Worm (Caenorhabditis elegans): Measurements from ENCODE around the gene C49A9.3.

Gene C49A9.3

ce11 chrIV:6201769-6202168 is 20.1 kb upstream of the C49A9.3 start, which contains the start of gene tkr-2:
Gene tkr-2 (plus strand): TSS chrIV:6202069.
- TF ChIP-seq aly-2 (tag; optimal IDR thresholded peaks at IDR 0.05) (no peak), fos-1 (tag; optimal IDR thresholded peaks at IDR 0.05) (no peak), skn-1 (tag; optimal IDR thresholded peaks at IDR 0.05) (no peak), lin-11 (tag; optimal IDR thresholded peaks at IDR 0.05) (no peak), alr-1 (tag; optimal IDR thresholded peaks at IDR 0.05) (no peak), sem-4 (tag; optimal IDR thresholded peaks at IDR 0.05) (no peak), snpc-4 (tag; optimal IDR thresholded peaks at IDR 0.05) (no peak), ceh-16 (tag; optimal IDR thresholded peaks at IDR 0.05) (no peak), nhr-12 (tag; optimal IDR thresholded peaks at IDR 0.05) (no peak), nhr-237 (tag; optimal IDR thresholded peaks at IDR 0.05) (no peak)

ce11 chrIV:6206294-6206776 is 15.6 kb upstream of the C49A9.3 start, which contains the start of gene C49A9.10:
Gene C49A9.10 (minus strand): TSS chrIV:6206344.
- peak; percentile 71 for TF ChIP-seq snpc-4 (tag; optimal IDR thresholded peaks at IDR 0.05)
- TF ChIP-seq blmp-1 (tag; optimal IDR thresholded peaks at IDR 0.05; ENCODE audit: insufficient read depth) = peak; percentile 22
- TF ChIP-seq nhr-21 (tag; optimal IDR thresholded peaks at IDR 0.05) = peak; percentile 69
- no peak for TF ChIP-seq ztf-4 (tag; optimal IDR thresholded peaks at IDR 0.05)
- TF ChIP-seq lin-11 (tag; optimal IDR thresholded peaks at IDR 0.05) = peak; percentile 62
- TF ChIP-seq C34F6.9 (tag; optimal IDR thresholded peaks at IDR 0.05) = peak; percentile 87
- TF ChIP-seq fos-1 (tag; optimal IDR thresholded peaks at IDR 0.05) = peak; percentile 42
- TF ChIP-seq sma-9 (GFP tag; optimal IDR thresholded peaks at IDR 0.05) = peak; percentile 94
- no peak for TF ChIP-seq sma-9 (tag; optimal IDR thresholded peaks at IDR 0.05)
- no peak for TF ChIP-seq unc-62 (GFP tag; optimal IDR thresholded peaks at IDR 0.05)
- TF ChIP-seq F13H6.1 (tag; optimal IDR thresholded peaks at IDR 0.05) = peak; percentile 90
- TF ChIP-seq gmeb-1 (tag; optimal IDR thresholded peaks at IDR 0.05) = peak; percentile 97
- TF ChIP-seq lin-39 (tag; optimal IDR thresholded peaks at IDR 0.05) = no peak
- no peak for TF ChIP-seq ama-1 (optimal IDR thresholded peaks at IDR 0.05)
- TF ChIP-seq R02D3.7 (tag; optimal IDR thresholded peaks at IDR 0.05) = peak; percentile 67
- TF ChIP-seq lin-13 (GFP tag; optimal IDR thresholded peaks at IDR 0.05) = peak; percentile 79
- TF ChIP-seq Y55F3AM.14 (GFP tag; optimal IDR thresholded peaks at IDR 0.05) = peak; percentile 6
- peak; percentile 81 for TF ChIP-seq mab-5 (tag; optimal IDR thresholded peaks at IDR 0.05)
- peak; percentile 14 for TF ChIP-seq nhr-10 (tag; optimal IDR thresholded peaks at IDR 0.05)
- peak; percentile 83 to 90 for TF ChIP-seq lsy-2 (tag; optimal IDR thresholded peaks at IDR 0.05)
- TF ChIP-seq sem-4 (tag; optimal IDR thresholded peaks at IDR 0.05) = peak; percentile 58
- peak; percentile 72 for TF ChIP-seq crh-2 (tag; optimal IDR thresholded peaks at IDR 0.05)
- peak; percentile 21 for TF ChIP-seq nhr-6 (tag; optimal IDR thresholded peaks at IDR 0.05)
- no peak for TF ChIP-seq ZK546.5 (tag; optimal IDR thresholded peaks at IDR 0.05)
- TF ChIP-seq unc-55 (GFP tag; optimal IDR thresholded peaks at IDR 0.05) = peak; percentile 93
- TF ChIP-seq sma-3 (GFP tag; optimal IDR thresholded peaks at IDR 0.05) = peak; percentile 93
- peak; percentile 82 for TF ChIP-seq nhr-25 (tag; optimal IDR thresholded peaks at IDR 0.05)
- no peak for TF ChIP-seq zag-1 (tag; optimal IDR thresholded peaks at IDR 0.05)

ce11 chrIV:6209337-6209736 is 12.6 kb upstream of the C49A9.3 start:
- TF ChIP-seq nhr-129 (tag; optimal IDR thresholded peaks at IDR 0.05) = peak; percentile 39
- no peak for TF ChIP-seq crh-2 (tag; optimal IDR thresholded peaks at IDR 0.05)

ce11 chrIV:6210574-6210973 is 11.3 kb upstream of the C49A9.3 start, which contains the start of the genes ugt-24 and C49A9.6:
Gene ugt-24 (minus strand): TSS chrIV:6210720.
Gene C49A9.6 (plus strand): TSS chrIV:6210936.
- TF ChIP-seq sem-4 (tag; optimal IDR thresholded peaks at IDR 0.05) (no peak), ama-1 (optimal IDR thresholded peaks at IDR 0.05) (no peak), fos-1 (tag; optimal IDR thresholded peaks at IDR 0.05) (peak; percentile 78), zag-1 (tag; optimal IDR thresholded peaks at IDR 0.05) (no peak), elt-3 (tag; optimal IDR thresholded peaks at IDR 0.05) (no peak), nhr-11 (tag; optimal IDR thresholded peaks at IDR 0.05) (no peak), crh-2 (tag; optimal IDR thresholded peaks at IDR 0.05) (peak; percentile 7), mbf-1 (tag; optimal IDR thresholded peaks at IDR 0.05) (no peak)
